Worm (Caenorhabditis elegans): ENCODE results near the gene M117.1.

Gene M117.1

DNA sequence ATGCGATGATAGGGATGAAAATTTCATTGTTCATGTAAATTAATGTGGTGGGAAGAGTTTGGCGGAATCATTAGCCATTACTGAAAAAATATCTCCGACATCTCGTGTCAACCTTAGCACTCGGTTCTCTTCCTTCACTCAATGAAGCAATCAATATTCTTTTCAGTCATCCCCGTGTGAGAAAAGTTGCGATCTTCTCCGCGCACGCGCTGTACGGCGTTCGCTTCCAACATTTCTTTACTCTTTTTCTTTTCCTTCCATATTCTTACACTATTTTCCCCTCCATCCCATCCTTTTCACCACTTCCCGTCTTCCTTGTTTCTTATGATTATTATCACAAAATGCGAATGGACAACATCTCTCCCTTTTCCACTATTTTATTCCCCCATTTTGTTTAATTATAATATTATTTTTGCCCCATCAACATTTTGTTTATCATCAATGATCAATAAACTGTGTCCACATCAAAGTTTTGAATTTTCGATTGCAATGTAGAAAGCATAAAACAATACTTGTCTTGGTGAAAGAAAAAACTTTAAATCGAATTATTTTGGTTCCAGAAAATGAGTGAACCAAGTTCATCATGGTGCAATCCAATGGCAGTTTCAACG, 46.1 kb downstream of the M117.1 start, which contains the start of gene mob-1:
TSS of gene mob-1 (plus strand) at position 561 of the 611 bp plus-strand sequence.
- TF ChIP-seq elt-1 (tag; optimal IDR thresholded peaks at IDR 0.05; ENCODE audit: borderline replicate concordance, insufficient read depth), result peak; percentile 20
- no peak for TF ChIP-seq zip-8 (tag; optimal IDR thresholded peaks at IDR 0.05)

DNA sequence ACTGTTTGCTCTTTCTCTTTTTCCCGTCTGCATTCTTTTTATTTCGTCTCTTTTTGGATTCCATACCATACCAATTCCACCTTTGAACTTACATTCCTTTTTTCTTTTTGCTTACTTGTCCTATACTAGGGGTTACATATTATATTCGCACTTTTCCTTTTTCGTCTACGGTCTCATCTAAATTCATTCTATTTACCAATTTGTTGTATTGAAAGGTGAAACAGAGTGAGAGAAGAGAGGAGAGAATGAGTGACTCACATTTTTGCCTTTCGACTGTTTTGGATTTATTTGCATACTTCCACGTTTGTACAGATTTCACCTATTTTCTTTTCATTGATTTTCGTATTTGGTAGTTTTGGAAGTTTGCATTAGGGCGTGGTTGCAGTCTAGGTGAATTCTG, 49.4 kb downstream of the M117.1 start:
- TF ChIP-seq nhr-237 (tag; optimal IDR thresholded peaks at IDR 0.05) (no peak), mep-1 (tag; optimal IDR thresholded peaks at IDR 0.05) (no peak), drap-1 (GFP tag; optimal IDR thresholded peaks at IDR 0.05) (no peak), cnd-1 (tag; optimal IDR thresholded peaks at IDR 0.05) (no peak), mab-5 (tag; optimal IDR thresholded peaks at IDR 0.05) (no peak), blmp-1 (tag; optimal IDR thresholded peaks at IDR 0.05) (no peak), nhr-28 (tag; optimal IDR thresholded peaks at IDR 0.05) (no peak), tbx-8 (GFP tag; optimal IDR thresholded peaks at IDR 0.05) (no peak)

DNA sequence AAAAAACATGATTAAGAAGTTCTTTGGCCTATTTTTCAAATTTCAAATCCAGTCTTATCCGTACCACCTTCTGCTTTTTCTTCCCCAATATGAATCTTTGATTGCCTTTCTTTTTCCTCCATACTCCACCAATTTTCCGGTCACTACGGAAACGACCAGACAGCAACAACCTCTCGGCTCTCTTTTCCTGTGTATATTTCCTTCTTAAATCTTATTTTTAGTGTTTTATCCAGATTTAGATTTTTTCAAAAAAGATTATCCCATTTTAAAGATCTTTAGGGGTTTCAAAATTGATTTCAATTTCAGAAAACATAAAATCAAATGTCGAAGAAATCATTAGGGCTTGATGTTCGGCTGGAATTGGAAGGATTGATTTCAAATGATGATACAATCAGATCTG, 50.2 kb downstream of the M117.1 start, which contains the start of gene trpa-1:
TSS of gene trpa-1 (plus strand) at position 301 of the 400 bp plus-strand sequence.
- TF ChIP-seq ztf-11 (tag; optimal IDR thresholded peaks at IDR 0.05) (no peak), elt-1 (tag; optimal IDR thresholded peaks at IDR 0.05; ENCODE audit: borderline replicate concordance, insufficient read depth) (no peak), nhr-76 (tag; optimal IDR thresholded peaks at IDR 0.05) (no peak), M03D4.4 (tag; optimal IDR thresholded peaks at IDR 0.05) (no peak), lin-13 (tag; optimal IDR thresholded peaks at IDR 0.05) (no peak)

DNA sequence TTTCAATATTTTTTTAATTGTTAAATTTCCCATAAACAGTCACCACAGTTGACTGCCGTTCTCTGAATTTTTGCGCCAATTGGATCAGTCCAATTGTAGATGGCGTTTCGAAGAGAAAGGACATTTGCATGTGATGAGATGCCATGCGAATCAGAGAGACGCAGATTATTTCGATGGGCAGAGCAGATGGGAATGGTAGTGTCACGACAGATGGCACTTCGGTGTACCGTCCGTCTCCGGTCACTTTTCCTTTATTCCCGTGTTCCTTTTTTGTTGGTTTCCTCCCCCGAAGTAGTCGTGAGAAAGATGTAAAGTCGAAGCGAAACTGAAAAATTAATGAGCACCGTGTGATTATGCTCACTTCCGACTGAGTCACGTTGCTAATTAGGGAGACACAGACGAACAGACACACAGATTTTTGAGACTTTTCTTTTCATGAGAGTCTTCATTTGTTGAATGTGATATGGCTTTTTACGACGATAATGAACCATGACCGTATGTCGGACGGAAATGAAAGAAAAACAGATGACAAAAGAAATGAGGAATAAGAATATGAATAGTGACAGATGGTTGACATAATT, 53.7 kb downstream of the M117.1 start:
- TF ChIP-seq nhr-76 (tag; optimal IDR thresholded peaks at IDR 0.05) (no peak), elt-3 (tag; optimal IDR thresholded peaks at IDR 0.05) (no peak), M03D4.4 (tag; optimal IDR thresholded peaks at IDR 0.05) (no peak), mep-1 (tag; optimal IDR thresholded peaks at IDR 0.05) (peak; percentile 12), cnd-1 (tag; optimal IDR thresholded peaks at IDR 0.05) (peak; percentile 92), lin-32 (GFP tag; optimal IDR thresholded peaks at IDR 0.05) (peak; percentile 96), ces-1 (GFP tag; optimal IDR thresholded peaks at IDR 0.05) (peak; percentile 49), nhr-237 (tag; optimal IDR thresholded peaks at IDR 0.05) (no peak), nhr-2 (tag; optimal IDR thresholded peaks at IDR 0.05) (peak; percentile 95), lin-13 (tag; optimal IDR thresholded peaks at IDR 0.05) (no peak), sptf-1 (tag; optimal IDR thresholded peaks at IDR 0.05) (peak; percentile 29), blmp-1 (tag; optimal IDR thresholded peaks at IDR 0.05) (no peak), mls-2 (tag; optimal IDR thresholded peaks at IDR 0.05) (peak; percentile 7), snpc-4 (tag; optimal IDR thresholded peaks at IDR 0.05) (no peak)

DNA sequence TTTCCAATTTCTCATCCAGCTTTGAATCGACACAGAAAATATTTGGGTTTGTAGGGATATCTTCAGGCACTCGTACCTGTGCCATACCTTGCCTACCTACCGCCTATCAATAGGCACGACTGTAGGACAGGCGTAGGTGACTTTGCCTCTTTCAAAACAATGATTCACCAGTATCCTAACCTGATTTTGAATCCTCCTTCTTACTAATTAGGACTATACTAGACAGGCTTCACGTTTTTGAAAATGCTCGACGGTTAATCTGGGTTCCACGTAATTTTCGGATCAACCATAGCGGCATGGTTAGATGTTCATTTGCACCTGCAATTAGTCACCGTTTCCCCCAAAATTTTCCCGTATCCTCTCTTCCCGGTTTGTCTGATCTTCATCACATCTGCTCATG, 54.4 kb downstream of the M117.1 start:
- TF ChIP-seq ceh-83 (GFP tag; optimal IDR thresholded peaks at IDR 0.05) (no peak), ceh-43 (GFP tag; optimal IDR thresholded peaks at IDR 0.05) (peak; percentile 41), nhr-76 (tag; optimal IDR thresholded peaks at IDR 0.05) (no peak), unc-120 (tag; optimal IDR thresholded peaks at IDR 0.05; ENCODE audit: poor library complexity, severe bottlenecking) (no peak), ztf-11 (tag; optimal IDR thresholded peaks at IDR 0.05) (no peak)
